Fruit fly (Drosophila melanogaster) whole organism, embryonic: ENCODE results near the gene CG33523.

Source experiments
- BEAF-32 ChIP-seq: fragments of 200-800 bp; sonication (Bioruptor generic); optimal IDR thresholded peaks from 3 replicates; lab custom pipeline; 2017; ENCODE audit warnings: missing biosample characterization, missing genetic modification characterization, mild to moderate bottlenecking, moderate library complexity, missing genetic modification reagents
- BtbVII ChIP-seq: fragments of 200-800 bp; sonication (Bioruptor generic); optimal IDR thresholded peaks from 3 replicates; lab custom pipeline; 2017; ENCODE audit warnings: missing biosample characterization, mild to moderate bottlenecking, missing genetic modification characterization
- CG10209 ChIP-seq: fragments of 200-800 bp; sonication (Bioruptor generic); optimal IDR thresholded peaks from 3 replicates; lab custom pipeline; 2017; ENCODE audit warnings: missing biosample characterization, mild to moderate bottlenecking, missing genetic modification characterization, missing genetic modification reagents
- CG10267 ChIP-seq: fragments of 200-800 bp; sonication (Bioruptor generic); optimal IDR thresholded peaks from 2 replicates; lab custom pipeline; 2018; ENCODE audit warnings: missing biosample characterization, mild to moderate bottlenecking, missing genetic modification characterization, moderate library complexity
- CG10366 ChIP-seq: fragments of 200-800 bp; sonication (Bioruptor generic); IDR thresholded peaks from 2 replicates; pipeline ENCODE4 v1.3.6; 2022; ENCODE audit warnings: missing biosample characterization, missing genetic modification characterization
- CG11093 ChIP-seq: fragments of 200-800 bp; sonication (Bioruptor generic); IDR thresholded peaks from 3 replicates; pipeline ENCODE4 v1.3.6; 2022; ENCODE audit warnings: missing biosample characterization, missing genetic modification characterization
- CG11560 ChIP-seq: fragments of 200-800 bp; sonication (Bioruptor generic); IDR thresholded peaks from 3 replicates; pipeline ENCODE4 v1.3.6; 2022; ENCODE audit warnings: missing biosample characterization, missing genetic modification characterization
- CG12104 ChIP-seq: fragments of 200-800 bp; sonication (Bioruptor generic); optimal IDR thresholded peaks from 3 replicates; lab custom pipeline; 2016; ENCODE audit warnings: missing biosample characterization, missing genetic modification characterization
- CG14050 ChIP-seq: fragments of 200-800 bp; sonication (Bioruptor generic); IDR thresholded peaks from 3 replicates; pipeline ENCODE4 v1.3.6; 2022; ENCODE audit warnings: missing biosample characterization, missing genetic modification characterization
- CG14667 ChIP-seq: fragments of 200-800 bp; sonication (Bioruptor generic); IDR thresholded peaks from 2 replicates; pipeline ENCODE4 v1.3.6; 2022; ENCODE audit warnings: missing biosample characterization, missing genetic modification characterization
- CG15011 ChIP-seq: fragments of 200-800 bp; sonication (Bioruptor generic); optimal IDR thresholded peaks from 3 replicates; lab custom pipeline; 2018; ENCODE audit warnings: missing biosample characterization, mild to moderate bottlenecking, missing genetic modification characterization
- CG15696 ChIP-seq: fragments of 200-800 bp; sonication (Bioruptor generic); optimal IDR thresholded peaks from 2 replicates; lab custom pipeline; 2019; ENCODE audit warnings: missing biosample characterization, mild to moderate bottlenecking, missing genetic modification characterization, moderate library complexity
- CG16813 ChIP-seq: fragments of 200-800 bp; sonication (Bioruptor generic); IDR thresholded peaks from 3 replicates; pipeline ENCODE4 v1.3.6; 2022; ENCODE audit warnings: missing biosample characterization, missing genetic modification characterization; ENCODE audit not compliant: partially characterized antibody
- CG18599 ChIP-seq: fragments of 200-800 bp; sonication (Bioruptor generic); optimal IDR thresholded peaks from 3 replicates; lab custom pipeline; 2017; ENCODE audit warnings: missing biosample characterization, missing genetic modification characterization, mild to moderate bottlenecking, moderate library complexity, missing genetic modification reagents
- CG2129 ChIP-seq: fragments of 200-800 bp; sonication (Bioruptor generic); IDR thresholded peaks from 2 replicates; pipeline ENCODE4 v1.3.6; 2022; ENCODE audit warnings: missing biosample characterization, missing genetic modification characterization; ENCODE audit not compliant: partially characterized antibody
- CG30020 ChIP-seq: fragments of 200-800 bp; optimal IDR thresholded peaks from 2 replicates; lab custom pipeline; 2019; ENCODE audit warnings: missing biosample characterization, mild to moderate bottlenecking, missing genetic modification characterization, moderate library complexity
- CG32767 ChIP-seq: fragments of 200-800 bp; sonication (Bioruptor generic); IDR thresholded peaks from 2 replicates; pipeline ENCODE4 v1.3.6; 2022; ENCODE audit warnings: missing biosample characterization, missing genetic modification characterization
- CG34224 ChIP-seq: fragments of 200-800 bp; sonication (Bioruptor generic); IDR thresholded peaks from 3 replicates; pipeline ENCODE4 v1.3.6; 2022; ENCODE audit warnings: missing biosample characterization, missing genetic modification characterization; ENCODE audit not compliant: partially characterized antibody
- CG3995 ChIP-seq: fragments of 200-800 bp; sonication (Bioruptor generic); optimal IDR thresholded peaks from 3 replicates; lab custom pipeline; 2016; ENCODE audit warnings: missing biosample characterization, missing genetic modification characterization
- CG4707 ChIP-seq: fragments of 200-800 bp; sonication (Bioruptor generic); optimal IDR thresholded peaks from 2 replicates; lab custom pipeline; 2018; ENCODE audit warnings: missing biosample characterization, mild to moderate bottlenecking, missing genetic modification characterization, moderate library complexity
- CG5180 ChIP-seq: fragments of 200-800 bp; sonication (Bioruptor generic); optimal IDR thresholded peaks from 3 replicates; lab custom pipeline; 2017; ENCODE audit warnings: missing biosample characterization, missing genetic modification characterization, mild to moderate bottlenecking, moderate library complexity, missing genetic modification reagents
- CG7928 ChIP-seq: fragments of 200-800 bp; sonication (Bioruptor generic); optimal IDR thresholded peaks from 2 replicates; lab custom pipeline; 2017; ENCODE audit warnings: missing biosample characterization, mild to moderate bottlenecking, missing genetic modification characterization
- CG7987 ChIP-seq: fragments of 200-800 bp; sonication (Bioruptor generic); optimal IDR thresholded peaks from 2 replicates; lab custom pipeline; 2018; ENCODE audit warnings: missing biosample characterization, mild to moderate bottlenecking, missing genetic modification characterization, moderate library complexity
- CG8478 ChIP-seq: fragments of >200 bp; optimal IDR thresholded peaks from 2 replicates; lab custom pipeline; 2018
- Elba2 ChIP-seq: fragments of 200-800 bp; sonication (Bioruptor generic); optimal IDR thresholded peaks from 3 replicates; lab custom pipeline; 2016; ENCODE audit warnings: missing biosample characterization, missing genetic modification characterization
- H15 ChIP-seq: fragments of 200-800 bp; sonication (Bioruptor generic); IDR thresholded peaks from 3 replicates; pipeline ENCODE4 v1.3.6; 2022; ENCODE audit warnings: missing biosample characterization, missing genetic modification characterization
- Hand ChIP-seq: fragments of 200-800 bp; sonication (Bioruptor generic); optimal IDR thresholded peaks from 2 replicates; lab custom pipeline; 2017; ENCODE audit warnings: mild to moderate bottlenecking, missing biosample characterization, missing genetic modification reagents, missing genetic modification characterization
- Meics ChIP-seq: fragments of 200-800 bp; sonication (Bioruptor generic); optimal IDR thresholded peaks from 2 replicates; lab custom pipeline; 2017; ENCODE audit warnings: missing biosample characterization, mild to moderate bottlenecking, missing genetic modification characterization
- Mes4 ChIP-seq: fragments of 200-800 bp; sonication (Bioruptor generic); optimal IDR thresholded peaks from 2 replicates; lab custom pipeline; 2016; ENCODE audit warnings: missing biosample characterization, missing genetic modification characterization
- Optix ChIP-seq: fragments of 200-800 bp; sonication (Bioruptor generic); IDR thresholded peaks from 3 replicates; pipeline ENCODE4 v1.3.6; 2022; ENCODE audit warnings: missing biosample characterization, missing genetic modification characterization
- Poxn ChIP-seq: fragments of 200-800 bp; sonication (Bioruptor generic); IDR thresholded peaks from 2 replicates; pipeline ENCODE4 v1.3.6; 2022; ENCODE audit warnings: missing biosample characterization, missing genetic modification characterization
- Sox102F ChIP-seq: fragments of 200-800 bp; sonication (Bioruptor generic); optimal IDR thresholded peaks from 2 replicates; lab custom pipeline; 2018; ENCODE audit warnings: missing biosample characterization, mild to moderate bottlenecking, missing genetic modification characterization, moderate library complexity
- Taf1 ChIP-seq: fragments of 200-800 bp; sonication (Bioruptor generic); IDR thresholded peaks from 2 replicates; pipeline ENCODE4 v1.3.6; 2022; ENCODE audit warnings: missing biosample characterization, missing genetic modification characterization
- al ChIP-seq: fragments of 200-800 bp; sonication (Bioruptor generic); IDR thresholded peaks from 2 replicates; pipeline ENCODE4 v1.3.6; 2022; ENCODE audit warnings: missing biosample characterization, missing genetic modification characterization
- caup ChIP-seq: fragments of 200-800 bp; sonication (Bioruptor generic); optimal IDR thresholded peaks from 3 replicates; lab custom pipeline; 2017; ENCODE audit warnings: missing biosample characterization, mild to moderate bottlenecking, missing genetic modification characterization, moderate library complexity; ENCODE audit not compliant: severe bottlenecking
- corto ChIP-seq: fragments of 200-800 bp; sonication (Bioruptor generic); optimal IDR thresholded peaks from 2 replicates; lab custom pipeline; 2016; ENCODE audit warnings: missing biosample characterization, mild to moderate bottlenecking, missing genetic modification characterization, moderate library complexity
- exex ChIP-seq: fragments of 200-800 bp; sonication (Bioruptor generic); optimal IDR thresholded peaks from 4 replicates; lab custom pipeline; 2018; ENCODE audit warnings: missing biosample characterization, mild to moderate bottlenecking, missing genetic modification characterization, moderate library complexity
- gce ChIP-seq: fragments of 200-800 bp; sonication (Bioruptor generic); IDR thresholded peaks from 3 replicates; pipeline ENCODE4 v1.3.6; 2022; ENCODE audit warnings: missing biosample characterization, missing genetic modification characterization
- gcm2 ChIP-seq: fragments of 200-800 bp; sonication (Bioruptor generic); optimal IDR thresholded peaks from 2 replicates; lab custom pipeline; 2016; ENCODE audit warnings: missing biosample characterization, missing genetic modification characterization
- mld ChIP-seq: fragments of 200-800 bp; sonication (Bioruptor generic); IDR thresholded peaks from 3 replicates; pipeline ENCODE4 v1.3.6; 2022; ENCODE audit warnings: missing biosample characterization, missing genetic modification characterization; ENCODE audit not compliant: partially characterized antibody
- nmo ChIP-seq: fragments of 200-800 bp; sonication (Bioruptor generic); optimal IDR thresholded peaks from 2 replicates; lab custom pipeline; 2018; ENCODE audit warnings: missing biosample characterization, mild to moderate bottlenecking, missing genetic modification characterization, moderate library complexity
- repo ChIP-seq: fragments of 200-800 bp; sonication (Bioruptor generic); optimal IDR thresholded peaks from 2 replicates; lab custom pipeline; 2016; ENCODE audit warnings: missing biosample characterization, missing genetic modification characterization
- sc ChIP-seq, 3 experiments: fragments of >200 bp in 2 of 3; fragments of 200-800 bp in 1 of 3; sonication (Bioruptor generic) in 1 of 3; optimal IDR thresholded peaks; 2 replicates in 2 of 3; 3 replicates in 1 of 3; lab custom pipeline; 2017; ENCODE audit warnings: mild to moderate bottlenecking in 1 of 3, missing biosample characterization in 1 of 3, missing genetic modification characterization in 1 of 3, missing genetic modification reagents in 1 of 3
- sima ChIP-seq: fragments of 200-800 bp; sonication (Bioruptor generic); optimal IDR thresholded peaks from 2 replicates; lab custom pipeline; 2016; ENCODE audit warnings: missing biosample characterization, missing genetic modification characterization
- so ChIP-seq: fragments of 200-800 bp; sonication (Bioruptor generic); IDR thresholded peaks from 3 replicates; pipeline ENCODE4 v1.3.6; 2022; ENCODE audit warnings: missing biosample characterization, missing genetic modification characterization
- sr ChIP-seq: fragments of 200-800 bp; sonication (Bioruptor generic); IDR thresholded peaks from 3 replicates; pipeline ENCODE4 v1.3.6; 2022; ENCODE audit warnings: missing biosample characterization, missing genetic modification characterization
- vvl ChIP-seq: fragments of 200-800 bp; sonication (Bioruptor generic); IDR thresholded peaks from 2 replicates; pipeline ENCODE4 v1.3.6; 2022; ENCODE audit warnings: missing biosample characterization, missing genetic modification characterization
- yki ChIP-seq: fragments of >200 bp; optimal IDR thresholded peaks from 3 replicates; lab custom pipeline; 2018

Gene CG33523

DNA sequence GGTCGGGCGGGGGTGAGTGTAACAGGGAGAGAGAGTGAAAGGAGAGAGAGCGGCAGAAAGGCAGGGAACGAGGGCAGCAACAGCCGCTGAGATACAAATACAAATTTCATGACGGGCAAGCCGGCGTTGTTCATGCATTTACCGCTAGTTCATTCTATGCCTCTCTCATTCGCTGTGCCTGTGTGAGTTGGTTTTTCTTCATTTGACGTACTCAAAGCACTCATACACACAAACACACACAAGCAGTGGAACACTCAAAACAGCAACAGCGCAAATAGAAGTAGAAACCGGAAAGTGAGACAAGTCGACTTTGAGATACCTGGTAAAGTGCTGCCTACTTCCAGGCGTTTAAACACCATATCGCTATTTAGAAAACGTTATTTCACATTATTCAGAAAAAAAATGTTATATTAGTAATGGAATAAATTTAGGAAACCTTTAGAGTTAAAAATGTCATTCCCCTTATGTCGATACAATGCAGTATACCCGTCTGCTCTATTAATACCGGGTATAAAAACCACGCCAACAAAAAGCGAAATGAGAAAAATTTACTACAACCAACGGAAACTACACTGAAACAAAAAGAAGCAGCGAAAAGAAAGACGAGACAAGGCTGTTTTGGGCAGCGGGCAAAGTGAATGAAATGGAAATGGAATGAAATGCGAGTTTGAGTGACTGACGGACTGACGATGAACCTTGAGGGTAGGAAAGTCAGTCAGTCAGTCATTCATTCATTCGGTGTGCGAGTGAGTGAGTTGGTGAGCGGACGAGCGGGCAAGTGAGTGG lies 52.7 kb downstream of the CG33523 start (continued):
- TF ChIP-seq CG2129 (GFP tag; lab: Robert Waterston, UW), result no peak
- TF ChIP-seq Elba2 (GFP tag; lab: Kevin White, UChicago), result peak; percentile 51
- TF ChIP-seq sc (optimal IDR thresholded peaks at IDR 0.05; lab: Kevin White, UChicago), result peak in 1 of 2 experiments; percentile 33
- TF ChIP-seq sc (GFP tag; optimal IDR thresholded peaks at IDR 0.05; lab: Kevin White, UChicago), result peak; percentile 97
- peak; percentile 80 for TF ChIP-seq caup (GFP tag; lab: Kevin White, UChicago)
- TF ChIP-seq CG30020 (tag; lab: Kevin White, UChicago), result peak; percentile 74
- peak; percentile 62 for TF ChIP-seq gcm2 (GFP tag; lab: Kevin White, UChicago)
- peak; percentile 83 for TF ChIP-seq BtbVII (GFP tag; lab: Kevin White, UChicago)
- TF ChIP-seq CG8478 (lab: Kevin White, UChicago), result no peak
- peak; percentile 96 for TF ChIP-seq Sox102F (GFP tag; lab: Kevin White, UChicago)
- peak; percentile 47 for TF ChIP-seq exex (tag; lab: Kevin White, UChicago)
- peak; percentile 47; the same call in 1 of the 2 replicates for TF ChIP-seq Taf1 (GFP tag; lab: Robert Waterston, UW)
- peak; percentile 90 for TF ChIP-seq Mes4
- peak; percentile 85 for TF ChIP-seq Meics (GFP tag; lab: Kevin White, UChicago)
- TF ChIP-seq CG14050 (GFP tag; lab: Robert Waterston, UW), result peak; percentile 91
- TF ChIP-seq CG10209 (GFP tag; lab: Kevin White, UChicago), result peak; percentile 96
- peak; percentile 85 for TF ChIP-seq CG15696 (tag; lab: Kevin White, UChicago)
- TF ChIP-seq vvl (GFP tag; lab: Robert Waterston, UW), result peak; percentile 99
- no peak for TF ChIP-seq corto (GFP tag; lab: Kevin White, UChicago)
- peak; percentile 73 for TF ChIP-seq CG7987 (GFP tag; lab: Kevin White, UChicago)
- peak; percentile 96 for TF ChIP-seq CG10366 (GFP tag; lab: Robert Waterston, UW)
- TF ChIP-seq Hand (GFP tag; lab: Kevin White, UChicago), result peak; percentile 62
- no peak for TF ChIP-seq CG16813 (GFP tag; lab: Robert Waterston, UW)
- TF ChIP-seq al, result peak; percentile 64
- peak; percentile 87 for TF ChIP-seq CG12104 (GFP tag; lab: Kevin White, UChicago)
- TF ChIP-seq BEAF-32 (GFP tag; lab: Kevin White, UChicago), result no peak
- peak; percentile 79 for TF ChIP-seq CG15011 (GFP tag; lab: Kevin White, UChicago)
- TF ChIP-seq nmo (GFP tag; lab: Kevin White, UChicago), result peak; percentile 96
- peak; percentile 98 for TF ChIP-seq H15
- peak; percentile 93 for TF ChIP-seq gce
- peak; percentile 97 for TF ChIP-seq CG11093 (GFP tag; lab: Robert Waterston, UW)
- peak; percentile 84 for TF ChIP-seq CG4707
- TF ChIP-seq CG18599, result peak; percentile 90
- TF ChIP-seq CG32767 (GFP tag; lab: Robert Waterston, UW), result peak; percentile 92
- TF ChIP-seq CG7928 (GFP tag; lab: Kevin White, UChicago), result peak; percentile 47
- peak; percentile 84 for TF ChIP-seq CG5180 (GFP tag; lab: Kevin White, UChicago)
- TF ChIP-seq yki (lab: Kevin White, UChicago), result peak; percentile 79
- TF ChIP-seq CG10267, result peak; percentile 92
- TF ChIP-seq sr (GFP tag; lab: Robert Waterston, UW), result peak; percentile 86
- peak; percentile 46; the same call in 1 of the 3 replicates for TF ChIP-seq CG34224 (GFP tag; lab: Robert Waterston, UW)
- no peak for TF ChIP-seq Poxn (GFP tag; lab: Robert Waterston, UW)
- TF ChIP-seq Optix (GFP tag; lab: Robert Waterston, UW), result peak; percentile 95
- TF ChIP-seq CG14667 (GFP tag; lab: Robert Waterston, UW), result peak; percentile 96
- TF ChIP-seq sima (GFP tag; lab: Kevin White, UChicago), result peak; percentile 77
- TF ChIP-seq CG3995 (GFP tag; lab: Kevin White, UChicago), result peak; percentile 5
- no peak for TF ChIP-seq mld (GFP tag; lab: Robert Waterston, UW)
- TF ChIP-seq so (GFP tag; lab: Robert Waterston, UW), result peak; percentile 88
- peak; percentile 84 for TF ChIP-seq repo (GFP tag; lab: Kevin White, UChicago)
- peak; percentile 84 for TF ChIP-seq CG11560 (tag; lab: Robert Waterston, UW)
